Fruit fly (Drosophila melanogaster) whole organism, prepupa: ENCODE data around the gene mRpL45.

Experiments
- Blimp-1 ChIP-seq: fragments of 200-800 bp; sonication (Bioruptor generic); optimal IDR thresholded peaks from 3 replicates; lab custom pipeline; 2017; ENCODE audit warnings: missing biosample characterization, missing genetic modification characterization, mild to moderate bottlenecking, moderate library complexity, missing genetic modification reagents
- CG10631 ChIP-seq: fragments of 200-800 bp; sonication (Bioruptor generic); optimal IDR thresholded peaks from 2 replicates; lab custom pipeline; 2016; ENCODE audit warnings: missing biosample characterization, missing genetic modification characterization
- CG10669 ChIP-seq: fragments of 200-800 bp; sonication (Bioruptor generic); optimal IDR thresholded peaks from 3 replicates; lab custom pipeline; 2018; ENCODE audit warnings: missing biosample characterization, mild to moderate bottlenecking, missing genetic modification characterization, moderate library complexity
- CG11762 ChIP-seq: fragments of 200-800 bp; sonication (Bioruptor generic); optimal IDR thresholded peaks from 3 replicates; lab custom pipeline; 2016; ENCODE audit warnings: missing biosample characterization, missing genetic modification characterization; ENCODE audit not compliant: insufficient read depth
- CG15336 ChIP-seq: fragments of 200-800 bp; sonication (Bioruptor generic); IDR thresholded peaks from 2 replicates; pipeline ENCODE4 v1.3.6; 2022; ENCODE audit warnings: missing biosample characterization, missing genetic modification characterization
- CG1621 ChIP-seq: fragments of 200-800 bp; sonication (Bioruptor generic); optimal IDR thresholded peaks from 3 replicates; lab custom pipeline; 2018; ENCODE audit warnings: missing biosample characterization, mild to moderate bottlenecking, missing genetic modification characterization
- CG3032 ChIP-seq: fragments of 200-800 bp; optimal IDR thresholded peaks from 2 replicates; lab custom pipeline; 2019; ENCODE audit warnings: missing biosample characterization, mild to moderate bottlenecking, missing genetic modification characterization, moderate library complexity
- CG31627 ChIP-seq: fragments of 200-800 bp; sonication (Bioruptor generic); optimal IDR thresholded peaks from 3 replicates; lab custom pipeline; 2016; ENCODE audit warnings: missing biosample characterization, missing genetic modification characterization
- CG34406 ChIP-seq: fragments of 200-800 bp; sonication (Bioruptor generic); optimal IDR thresholded peaks from 3 replicates; lab custom pipeline; 2016; ENCODE audit warnings: missing biosample characterization, missing genetic modification characterization
- CG3919 ChIP-seq: fragments of 200-800 bp; sonication (Bioruptor generic); optimal IDR thresholded peaks from 3 replicates; lab custom pipeline; 2016; ENCODE audit warnings: missing biosample characterization, missing genetic modification characterization
- CG6163 ChIP-seq: fragments of 200-800 bp; sonication (Bioruptor generic); IDR thresholded peaks from 3 replicates; pipeline ENCODE4 v1.3.6; 2022; ENCODE audit warnings: missing biosample characterization, missing genetic modification characterization
- CG6792 ChIP-seq: fragments of 200-800 bp; sonication (Bioruptor generic); optimal IDR thresholded peaks from 3 replicates; lab custom pipeline; 2016; ENCODE audit warnings: missing biosample characterization, missing genetic modification characterization
- CG6808 ChIP-seq: fragments of 200-800 bp; sonication (Bioruptor generic); optimal IDR thresholded peaks from 3 replicates; lab custom pipeline; 2017; ENCODE audit warnings: missing biosample characterization, missing genetic modification characterization, mild to moderate bottlenecking, moderate library complexity, missing genetic modification reagents
- CG6854 ChIP-seq: fragments of 200-800 bp; sonication (Bioruptor generic); optimal IDR thresholded peaks from 2 replicates; lab custom pipeline; 2017; ENCODE audit warnings: missing biosample characterization, mild to moderate bottlenecking, missing genetic modification characterization
- CG7368 ChIP-seq: fragments of 200-800 bp; sonication (Bioruptor generic); optimal IDR thresholded peaks from 3 replicates; lab custom pipeline; 2016; ENCODE audit warnings: missing biosample characterization, missing genetic modification characterization
- CG8632 ChIP-seq: fragments of 200-800 bp; sonication (Bioruptor generic); optimal IDR thresholded peaks from 3 replicates; lab custom pipeline; 2016; ENCODE audit warnings: missing biosample characterization, missing genetic modification characterization
- CG9139 ChIP-seq: fragments of 200-800 bp; sonication (Bioruptor generic); optimal IDR thresholded peaks from 3 replicates; lab custom pipeline; 2017; ENCODE audit warnings: missing biosample characterization, mild to moderate bottlenecking, missing genetic modification characterization
- Eip75B ChIP-seq: fragments of 200-800 bp; sonication (Bioruptor generic); optimal IDR thresholded peaks from 3 replicates; lab custom pipeline; 2016; ENCODE audit warnings: missing biosample characterization, missing genetic modification characterization
- Eip78C ChIP-seq: fragments of 200-800 bp; sonication (Bioruptor generic); peaks from one replicate; lab custom pipeline; 2016; ENCODE audit warnings: missing biosample characterization, missing genetic modification characterization
- Eip93F ChIP-seq: fragments of 200-800 bp; sonication (Bioruptor generic); optimal IDR thresholded peaks from 2 replicates; lab custom pipeline; 2016; ENCODE audit warnings: missing biosample characterization, mild to moderate bottlenecking, missing genetic modification characterization
- Ets21C ChIP-seq: fragments of 200-800 bp; sonication (Bioruptor generic); optimal IDR thresholded peaks from 3 replicates; lab custom pipeline; 2016; ENCODE audit warnings: missing biosample characterization, missing genetic modification characterization
- Ets96B ChIP-seq: fragments of 200-800 bp; optimal IDR thresholded peaks from 2 replicates; lab custom pipeline; 2019; ENCODE audit warnings: missing biosample characterization, mild to moderate bottlenecking, missing genetic modification characterization, moderate library complexity
- Gug ChIP-seq: fragments of 200-800 bp; sonication (Bioruptor generic); IDR thresholded peaks from 2 replicates; pipeline ENCODE4 v1.3.6; 2022; ENCODE audit warnings: missing biosample characterization, missing genetic modification characterization
- Hr38 ChIP-seq: sonication (Bioruptor generic); optimal IDR thresholded peaks from 2 replicates; lab custom pipeline; 2016; ENCODE audit warnings: missing biosample characterization, missing genetic modification characterization
- Hr39 ChIP-seq: fragments of 200-800 bp; sonication (Bioruptor generic); optimal IDR thresholded peaks from 2 replicates; lab custom pipeline; 2016; ENCODE audit warnings: missing biosample characterization, missing genetic modification characterization
- Met ChIP-seq: fragments of 200-800 bp; sonication (Bioruptor generic); optimal IDR thresholded peaks from 3 replicates; lab custom pipeline; 2016; ENCODE audit warnings: missing biosample characterization, missing genetic modification characterization
- OdsH ChIP-seq: fragments of 200-800 bp; sonication (Bioruptor generic); optimal IDR thresholded peaks from 3 replicates; lab custom pipeline; 2016; ENCODE audit warnings: missing biosample characterization, missing genetic modification characterization
- Smox ChIP-seq: fragments of 200-800 bp; sonication (Bioruptor generic); optimal IDR thresholded peaks from 3 replicates; lab custom pipeline; 2016; ENCODE audit warnings: missing biosample characterization, missing genetic modification characterization
- Sox102F ChIP-seq: fragments of 200-800 bp; sonication (Bioruptor generic); optimal IDR thresholded peaks from 2 replicates; lab custom pipeline; 2016; ENCODE audit warnings: missing biosample characterization, mild to moderate bottlenecking, missing genetic modification characterization
- Sox14 ChIP-seq: fragments of 200-800 bp; sonication (Bioruptor generic); optimal IDR thresholded peaks from 3 replicates; lab custom pipeline; 2016; ENCODE audit warnings: missing biosample characterization, missing genetic modification characterization
- achi ChIP-seq: fragments of 200-800 bp; sonication (Bioruptor generic); optimal IDR thresholded peaks from 3 replicates; lab custom pipeline; 2016; ENCODE audit warnings: missing biosample characterization, missing genetic modification characterization
- acj6 ChIP-seq: fragments of 200-800 bp; sonication (Bioruptor generic); optimal IDR thresholded peaks from 3 replicates; lab custom pipeline; 2016; ENCODE audit warnings: missing biosample characterization, missing genetic modification characterization
- cyc ChIP-seq: fragments of 200-800 bp; sonication (Bioruptor generic); optimal IDR thresholded peaks from 3 replicates; lab custom pipeline; 2016; ENCODE audit warnings: missing biosample characterization, missing genetic modification characterization
- dsx ChIP-seq: fragments of 200-800 bp; optimal IDR thresholded peaks from 3 replicates; lab custom pipeline; 2019; ENCODE audit warnings: missing biosample characterization, mild to moderate bottlenecking, missing genetic modification characterization, moderate library complexity; ENCODE audit not compliant: poor library complexity, severe bottlenecking
- eg ChIP-seq: fragments of 200-800 bp; sonication (Bioruptor generic); IDR thresholded peaks from 3 replicates; pipeline ENCODE4 v1.3.6; 2022; ENCODE audit warnings: missing biosample characterization, missing genetic modification characterization
- esn ChIP-seq: fragments of 200-800 bp; sonication (Bioruptor generic); optimal IDR thresholded peaks from 2 replicates; lab custom pipeline; 2016; ENCODE audit warnings: missing biosample characterization, mild to moderate bottlenecking, missing genetic modification characterization, moderate library complexity
- fd85E ChIP-seq: fragments of 200-800 bp; sonication (Bioruptor generic); optimal IDR thresholded peaks from 3 replicates; lab custom pipeline; 2016; ENCODE audit warnings: missing biosample characterization, missing genetic modification characterization
- fkh ChIP-seq: fragments of 200-800 bp; sonication (Bioruptor generic); optimal IDR thresholded peaks from 3 replicates; lab custom pipeline; 2017; ENCODE audit warnings: missing biosample characterization, mild to moderate bottlenecking, missing genetic modification characterization, moderate library complexity
- net ChIP-seq: fragments of 200-800 bp; sonication (Bioruptor generic); optimal IDR thresholded peaks from 3 replicates; lab custom pipeline; 2016; ENCODE audit warnings: missing biosample characterization, missing genetic modification characterization
- pdm3 ChIP-seq: fragments of 200-800 bp; sonication (Bioruptor generic); optimal IDR thresholded peaks from 3 replicates; lab custom pipeline; 2016; ENCODE audit warnings: missing biosample characterization, missing genetic modification characterization
- ss ChIP-seq, 2 experiments: fragments of 200-800 bp; sonication (Bioruptor generic); optimal IDR thresholded peaks; 2 replicates in 1 of 2; 3 replicates in 1 of 2; lab custom pipeline; 2017 to 2018; ENCODE audit warnings: mild to moderate bottlenecking in 2 of 2, missing biosample characterization in 2 of 2, missing genetic modification characterization in 2 of 2, moderate library complexity in 1 of 2
- svp ChIP-seq: fragments of 200-800 bp; sonication (Bioruptor generic); peaks from one replicate; lab custom pipeline; 2016; ENCODE audit warnings: missing biosample characterization, missing genetic modification characterization
- vri ChIP-seq: fragments of 200-800 bp; sonication (Bioruptor generic); optimal IDR thresholded peaks from 3 replicates; lab custom pipeline; 2016; ENCODE audit warnings: missing biosample characterization, mild to moderate bottlenecking, missing genetic modification characterization

Gene mRpL45

dm6 chr3R:22597344-22597954 lies 20.8 kb upstream of the mRpL45 start (continued):
- TF ChIP-seq CG15336 (GFP tag; lab: Robert Waterston, UW) = peak; percentile 91
- no peak for TF ChIP-seq Hr39
- peak; percentile 44 for TF ChIP-seq Hr38 (GFP tag; lab: Kevin White, UChicago)
- no peak for TF ChIP-seq CG6854 (GFP tag; lab: Kevin White, UChicago)
- TF ChIP-seq Eip75B (GFP tag; lab: Kevin White, UChicago) = no peak
- no peak for TF ChIP-seq CG1621 (tag; lab: Kevin White, UChicago)
- TF ChIP-seq net (GFP tag; lab: Kevin White, UChicago) = peak; percentile 58
- TF ChIP-seq Blimp-1 (GFP tag; lab: Kevin White, UChicago) = peak; percentile 24
- TF ChIP-seq pdm3 (GFP tag; lab: Kevin White, UChicago) = no peak
- no peak for TF ChIP-seq CG31627 (GFP tag; lab: Kevin White, UChicago)
- peak; percentile 68 for TF ChIP-seq CG3919 (GFP tag; lab: Kevin White, UChicago)
- no peak for TF ChIP-seq CG9139 (GFP tag; lab: Kevin White, UChicago)
- TF ChIP-seq eg (GFP tag; lab: Robert Waterston, UW) = peak; percentile 94
- no peak for TF ChIP-seq esn (GFP tag; lab: Kevin White, UChicago)
- peak; percentile 91 for TF ChIP-seq CG6163 (GFP tag; lab: Robert Waterston, UW)
- no peak for TF ChIP-seq Eip93F (GFP tag; lab: Kevin White, UChicago)
- TF ChIP-seq svp (GFP tag; lab: Kevin White, UChicago) = no peak
- TF ChIP-seq achi (GFP tag; lab: Kevin White, UChicago) = no peak
- TF ChIP-seq Ets21C (GFP tag; lab: Kevin White, UChicago) = no peak

- TF ChIP-seq vri (GFP tag; lab: Kevin White, UChicago) = no peak
- no peak for TF ChIP-seq CG11762 (GFP tag; lab: Kevin White, UChicago)
- no peak for TF ChIP-seq Sox14 (GFP tag; lab: Kevin White, UChicago)
- TF ChIP-seq CG6854 (GFP tag; lab: Kevin White, UChicago) = no peak
- TF ChIP-seq Eip93F (GFP tag; lab: Kevin White, UChicago) = no peak
- no peak for TF ChIP-seq dsx (GFP tag; lab: Kevin White, UChicago)
- TF ChIP-seq Gug (GFP tag; lab: Robert Waterston, UW) = no peak
- no peak for TF ChIP-seq achi (GFP tag; lab: Kevin White, UChicago)
- TF ChIP-seq CG7368 (GFP tag; lab: Kevin White, UChicago) = no peak
- no peak for TF ChIP-seq fkh
- no peak for TF ChIP-seq CG8632 (GFP tag; lab: Kevin White, UChicago)
- no peak for TF ChIP-seq Smox (GFP tag; lab: Kevin White, UChicago)
- no peak for TF ChIP-seq fd85E (GFP tag; lab: Kevin White, UChicago)
- TF ChIP-seq CG15336 (GFP tag; lab: Robert Waterston, UW) = no peak
- TF ChIP-seq Eip78C = no peak
- TF ChIP-seq OdsH (GFP tag; lab: Kevin White, UChicago) = no peak
- no peak for TF ChIP-seq CG9139 (GFP tag; lab: Kevin White, UChicago)
- no peak for TF ChIP-seq CG6808 (GFP tag; lab: Kevin White, UChicago)
- TF ChIP-seq acj6 (GFP tag; lab: Kevin White, UChicago) = no peak
Observed at dm6 chr3R:22598759-22599158, 19.5 kb upstream of the mRpL45 start.

dm6 chr3R:22602783-22603182 lies 15.5 kb upstream of the mRpL45 start:
- no peak for TF ChIP-seq Eip75B (GFP tag; lab: Kevin White, UChicago)
- TF ChIP-seq cyc = no peak
- no peak for TF ChIP-seq Sox14 (GFP tag; lab: Kevin White, UChicago)
- TF ChIP-seq CG34406 (GFP tag; lab: Kevin White, UChicago) = no peak
- TF ChIP-seq CG10631 = no peak
- no peak for TF ChIP-seq CG3032 (tag; lab: Kevin White, UChicago)
- no peak for TF ChIP-seq esn (GFP tag; lab: Kevin White, UChicago)
- TF ChIP-seq fd85E (GFP tag; lab: Kevin White, UChicago) = no peak
- TF ChIP-seq ss (GFP tag; optimal IDR thresholded peaks at IDR 0.05; lab: Kevin White, UChicago) = no peak
- TF ChIP-seq CG6792 (GFP tag; lab: Kevin White, UChicago) = no peak
- TF ChIP-seq CG6854 (GFP tag; lab: Kevin White, UChicago) = no peak
- no peak for TF ChIP-seq Met (GFP tag; lab: Kevin White, UChicago)
- TF ChIP-seq CG10669 (GFP tag; lab: Kevin White, UChicago) = no peak
- TF ChIP-seq Ets96B (tag; lab: Kevin White, UChicago) = no peak
- no peak for TF ChIP-seq Eip93F (GFP tag; lab: Kevin White, UChicago)
- no peak for TF ChIP-seq Eip78C
- TF ChIP-seq Sox102F (GFP tag; lab: Kevin White, UChicago) = no peak
- no peak for TF ChIP-seq acj6 (GFP tag; lab: Kevin White, UChicago)
- TF ChIP-seq eg (GFP tag; lab: Robert Waterston, UW) = no peak
- TF ChIP-seq, all 60 proteins: peak for 0
